ENCODE assay signal across 1 fruit fly cellular context in the genomic region with DNA sequence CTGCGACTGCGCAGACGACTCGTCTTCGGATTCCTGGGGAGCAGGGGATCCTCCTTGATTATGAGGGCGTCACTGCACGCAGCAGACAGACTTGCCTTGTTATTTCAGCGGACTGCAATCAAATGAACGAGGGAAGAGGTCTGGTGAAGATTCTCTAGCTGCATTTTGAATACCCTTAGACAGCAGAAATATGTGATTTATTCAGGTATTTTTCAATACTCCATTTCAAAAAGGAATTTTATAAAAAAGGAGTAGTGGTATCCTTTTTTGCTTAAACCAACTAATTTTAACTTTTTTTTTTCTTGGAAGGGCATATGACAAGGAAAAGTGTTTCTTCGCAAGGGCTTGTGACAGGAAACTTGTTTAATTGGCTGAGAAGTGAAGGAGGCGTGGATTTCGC.
TF ChIP-seq lines count a peak whose summit lies in the region.

No protein-coding gene starts in this region.

TF ChIP-seq in whole organism, prepupa, 60 proteins besides CTCF, POLR2A, EP300 and RAD21 (continued from another document):
- peak; percentile 71 for TF ChIP-seq acj6 (GFP tag; optimal IDR thresholded peaks at IDR 0.05; lab: Kevin White, UChicago)
- TF ChIP-seq CG1621 (tag; optimal IDR thresholded peaks at IDR 0.05; lab: Kevin White, UChicago), result peak; percentile 67
- TF ChIP-seq CG6163 (GFP tag; IDR thresholded peaks at IDR 0.05; lab: Robert Waterston, UW), result peak; percentile 67; the same call in 2 of the 3 replicates
- peak; percentile 77 for TF ChIP-seq lz (GFP tag; optimal IDR thresholded peaks at IDR 0.05; lab: Kevin White, UChicago)
- peak; percentile 48 for TF ChIP-seq CG6808 (GFP tag; optimal IDR thresholded peaks at IDR 0.05; lab: Kevin White, UChicago)
- TF ChIP-seq Eip78C (GFP tag; lab: Kevin White, UChicago), result peak; percentile 97
- peak; percentile 77 for TF ChIP-seq Sox102F (GFP tag; optimal IDR thresholded peaks at IDR 0.05; lab: Kevin White, UChicago)
- peak; percentile 78 for TF ChIP-seq CG10669 (GFP tag; optimal IDR thresholded peaks at IDR 0.05; lab: Kevin White, UChicago)
- TF ChIP-seq Sox15 (GFP tag; optimal IDR thresholded peaks at IDR 0.05; lab: Kevin White, UChicago), result peak; percentile 68
- TF ChIP-seq Hr38 (GFP tag; optimal IDR thresholded peaks at IDR 0.05; lab: Kevin White, UChicago), result no peak
- peak; percentile 67 for TF ChIP-seq CG34406 (GFP tag; optimal IDR thresholded peaks at IDR 0.05; lab: Kevin White, UChicago)
- peak; percentile 75 for TF ChIP-seq CG3032 (tag; optimal IDR thresholded peaks at IDR 0.05; lab: Kevin White, UChicago)
- peak; percentile 66 for TF ChIP-seq spab (GFP tag; optimal IDR thresholded peaks at IDR 0.05; lab: Kevin White, UChicago)
- TF ChIP-seq fkh (GFP tag; optimal IDR thresholded peaks at IDR 0.05; lab: Kevin White, UChicago), result no peak
- TF ChIP-seq Eip93F (GFP tag; optimal IDR thresholded peaks at IDR 0.05; lab: Kevin White, UChicago), result no peak
- TF ChIP-seq CG11294 (GFP tag; IDR thresholded peaks at IDR 0.05; lab: Robert Waterston, UW), result no peak
- TF ChIP-seq vri (GFP tag; optimal IDR thresholded peaks at IDR 0.05; lab: Kevin White, UChicago), result peak; percentile 65
- no peak for TF ChIP-seq CG15336 (GFP tag; IDR thresholded peaks at IDR 0.05; lab: Robert Waterston, UW)
- TF ChIP-seq Sox14 (GFP tag; optimal IDR thresholded peaks at IDR 0.05; lab: Kevin White, UChicago), result peak; percentile 80
- peak; percentile 84 for TF ChIP-seq Hr39 (GFP tag; optimal IDR thresholded peaks at IDR 0.05; lab: Kevin White, UChicago)
- TF ChIP-seq svp (GFP tag; lab: Kevin White, UChicago), result peak; percentile 90
- no peak for TF ChIP-seq Hr4 (GFP tag; optimal IDR thresholded peaks at IDR 0.05; lab: Kevin White, UChicago)
- TF ChIP-seq cyc (GFP tag; optimal IDR thresholded peaks at IDR 0.05; lab: Kevin White, UChicago), result peak; percentile 76
- TF ChIP-seq Gug (GFP tag; IDR thresholded peaks at IDR 0.05; lab: Robert Waterston, UW), result no peak
- peak; percentile 53 for TF ChIP-seq CG8319 (GFP tag; optimal IDR thresholded peaks at IDR 0.05; lab: Kevin White, UChicago)
- peak; percentile 60 for TF ChIP-seq Ets21C (GFP tag; optimal IDR thresholded peaks at IDR 0.05; lab: Kevin White, UChicago)
- peak; percentile 52 for TF ChIP-seq dsx (GFP tag; optimal IDR thresholded peaks at IDR 0.05; lab: Kevin White, UChicago; ENCODE audit: poor library complexity, severe bottlenecking)
- TF ChIP-seq CG32006 (GFP tag; optimal IDR thresholded peaks at IDR 0.05; lab: Kevin White, UChicago), result no peak
- no peak for TF ChIP-seq CG6854 (GFP tag; optimal IDR thresholded peaks at IDR 0.05; lab: Kevin White, UChicago)
- TF ChIP-seq CG10631 (GFP tag; optimal IDR thresholded peaks at IDR 0.05; lab: Kevin White, UChicago), result peak; percentile 73
- peak; percentile 49 for TF ChIP-seq net (GFP tag; optimal IDR thresholded peaks at IDR 0.05; lab: Kevin White, UChicago)
- peak; percentile 40 to 64 for TF ChIP-seq salr (GFP tag; optimal IDR thresholded peaks at IDR 0.05; lab: Kevin White, UChicago)
- TF ChIP-seq CG6276 (GFP tag; optimal IDR thresholded peaks at IDR 0.05; lab: Kevin White, UChicago), result no peak
